Worm (Caenorhabditis elegans) whole organism, L2 larva: ENCODE data around the gene W06G6.11.

Experiments used
- C34F6.9 ChIP-seq: fragments of 150-350 bp; optimal IDR thresholded peaks from 2 replicates; lab custom pipeline; 2014; ENCODE audit warnings: missing biosample characterization, missing genetic modification characterization
- F13H6.1 ChIP-seq: sonication (generic microtip); optimal IDR thresholded peaks from 2 replicates; lab custom pipeline; 2016; ENCODE audit warnings: missing genetic modification characterization, missing compliant biosample characterization
- R02D3.7 ChIP-seq: fragments of 150-350 bp; optimal IDR thresholded peaks from 2 replicates; lab custom pipeline; 2014; ENCODE audit warnings: missing biosample characterization, missing genetic modification characterization
- Y55F3AM.14 ChIP-seq: fragments of 200-800 bp; sonication (Bioruptor generic); optimal IDR thresholded peaks from 2 replicates; lab custom pipeline; 2018; ENCODE audit warnings: mild to moderate bottlenecking, missing genetic modification characterization, missing compliant biosample characterization
- ZK546.5 ChIP-seq: sonication (generic microtip); optimal IDR thresholded peaks from 2 replicates; lab custom pipeline; 2017; ENCODE audit warnings: missing biosample characterization, missing genetic modification characterization
- alr-1 ChIP-seq: fragments of 150-350 bp; optimal IDR thresholded peaks from 2 replicates; lab custom pipeline; 2014; ENCODE audit warnings: missing biosample characterization, missing genetic modification characterization
- ama-1 ChIP-seq: fragments of 150-350 bp; optimal IDR thresholded peaks from 2 replicates; lab custom pipeline; 2018; ENCODE audit warnings: inconsistent platforms
- blmp-1 ChIP-seq: sonication (generic microtip); optimal IDR thresholded peaks from 2 replicates; lab custom pipeline; 2017; ENCODE audit warnings: missing genetic modification characterization, mild to moderate bottlenecking, missing compliant biosample characterization, antibody characterized with exemption, moderate library complexity; ENCODE audit not compliant: insufficient read depth
- ceh-82 ChIP-seq: fragments of 150-350 bp; optimal IDR thresholded peaks from 2 replicates; lab custom pipeline; 2014; ENCODE audit warnings: missing biosample characterization, missing genetic modification characterization
- crh-2 ChIP-seq: sonication (generic microtip); optimal IDR thresholded peaks from 2 replicates; lab custom pipeline; 2017; ENCODE audit warnings: missing biosample characterization, missing genetic modification characterization
- dmd-4 ChIP-seq: sonication (generic microtip); optimal IDR thresholded peaks from 2 replicates; lab custom pipeline; 2017; ENCODE audit warnings: missing biosample characterization, missing genetic modification characterization
- elt-1 ChIP-seq: fragments of 150-350 bp; optimal IDR thresholded peaks from 2 replicates; lab custom pipeline; 2014; ENCODE audit warnings: missing biosample characterization, missing genetic modification characterization
- elt-3 ChIP-seq: sonication (generic microtip); optimal IDR thresholded peaks from 2 replicates; lab custom pipeline; 2017; ENCODE audit warnings: missing biosample characterization, missing genetic modification characterization
- fos-1 ChIP-seq: fragments of 150-350 bp; optimal IDR thresholded peaks from 2 replicates; lab custom pipeline; 2014; ENCODE audit warnings: missing biosample characterization, missing genetic modification characterization
- mab-5 ChIP-seq: fragments of 150-350 bp; optimal IDR thresholded peaks from 2 replicates; lab custom pipeline; 2014; ENCODE audit warnings: missing biosample characterization, missing genetic modification characterization
- mbf-1 ChIP-seq: sonication (generic microtip); optimal IDR thresholded peaks from 2 replicates; lab custom pipeline; 2017; ENCODE audit warnings: missing biosample characterization, missing genetic modification characterization
- nhr-21 ChIP-seq: fragments of 150-350 bp; optimal IDR thresholded peaks from 2 replicates; lab custom pipeline; 2014; ENCODE audit warnings: missing biosample characterization, missing genetic modification characterization
- nhr-25 ChIP-seq: fragments of 150-350 bp; sonication (generic microtip); optimal IDR thresholded peaks from 3 replicates; lab custom pipeline; 2014; ENCODE audit warnings: missing biosample characterization, missing genetic modification characterization
- peb-1 ChIP-seq: fragments of 150-350 bp; optimal IDR thresholded peaks from 2 replicates; lab custom pipeline; 2014; ENCODE audit warnings: missing biosample characterization, missing genetic modification characterization
- sma-9 ChIP-seq, 2 experiments: fragments of 150-350 bp in 1 of 2; sonication (generic microtip) in 1 of 2; optimal IDR thresholded peaks; 2 replicates each; lab custom pipeline; 2014 to 2016; ENCODE audit warnings: missing genetic modification characterization in 2 of 2, mild to moderate bottlenecking in 1 of 2, missing biosample characterization in 1 of 2, missing compliant biosample characterization in 1 of 2, missing genetic modification reagents in 1 of 2, moderate library complexity in 1 of 2
- snpc-4 ChIP-seq: fragments of 150-350 bp; optimal IDR thresholded peaks from 2 replicates; lab custom pipeline; 2014; ENCODE audit warnings: missing biosample characterization, missing genetic modification characterization
- unc-39 ChIP-seq: fragments of 150-350 bp; optimal IDR thresholded peaks from 2 replicates; lab custom pipeline; 2014; ENCODE audit warnings: missing biosample characterization, missing genetic modification characterization
- unc-62 ChIP-seq: fragments of 150-350 bp; optimal IDR thresholded peaks from 2 replicates; lab custom pipeline; 2014; ENCODE audit warnings: missing biosample characterization, missing genetic modification reagents, missing genetic modification characterization
- zag-1 ChIP-seq: fragments of 150-350 bp; optimal IDR thresholded peaks from 2 replicates; lab custom pipeline; 2014; ENCODE audit warnings: missing biosample characterization, missing genetic modification characterization
- ztf-11 ChIP-seq: sonication (generic microtip); optimal IDR thresholded peaks from 2 replicates; lab custom pipeline; 2017; ENCODE audit warnings: missing biosample characterization, missing genetic modification characterization

W06G6.11 gene

ce11 chrV:16610791-16611385 lies 38.2 kb downstream of the W06G6.11 start, which contains the start of gene srw-54:
TSS of gene srw-54 (plus strand) at chrV:16611335.
- TF ChIP-seq fos-1 (tag; lab: Kevin White, UChicago) (peak; percentile 49), zag-1 (tag; lab: Kevin White, UChicago) (no peak)

ce11 chrV:16610094-16610493 lies 39.0 kb downstream of the W06G6.11 start:
- peak; percentile 84 for TF ChIP-seq fos-1 (tag; lab: Kevin White, UChicago)
- TF ChIP-seq sma-9 (GFP tag; optimal IDR thresholded peaks at IDR 0.05; lab: Kevin White, UChicago), result peak; percentile 10
- TF ChIP-seq sma-9 (tag; optimal IDR thresholded peaks at IDR 0.05; lab: Kevin White, UChicago), result no peak
- TF ChIP-seq crh-2 (tag; lab: Kevin White, UChicago), result peak; percentile 13
- TF ChIP-seq ZK546.5 (tag; lab: Kevin White, UChicago), result no peak
- TF ChIP-seq, all 48 proteins: peak for 3

ce11 chrV:16608478-16608877 lies 40.6 kb downstream of the W06G6.11 start:
- TF ChIP-seq fos-1 (tag; lab: Kevin White, UChicago) (peak; percentile 24), mbf-1 (tag; lab: Kevin White, UChicago) (no peak)

- no peak for TF ChIP-seq unc-62 (GFP tag; lab: Kevin White, UChicago)
- TF ChIP-seq nhr-21 (tag; lab: Kevin White, UChicago), result no peak
- no peak for TF ChIP-seq ama-1
- TF ChIP-seq elt-3 (tag; lab: Kevin White, UChicago), result no peak
- TF ChIP-seq alr-1, result no peak
- TF ChIP-seq unc-39 (tag; lab: Kevin White, UChicago), result no peak
Observed at ce11 chrV:16606313-16606712, 42.8 kb downstream of the W06G6.11 start, which contains the start of gene Y32B12C.1. TSS of gene Y32B12C.1 (plus strand) at chrV:16606613.

- TF ChIP-seq fos-1 (tag; lab: Kevin White, UChicago) (peak; percentile 74), ZK546.5 (tag; lab: Kevin White, UChicago) (no peak)
Observed at ce11 chrV:16605463-16605862, 43.6 kb downstream of the W06G6.11 start.

- peak; percentile 18 for TF ChIP-seq fos-1 (tag; lab: Kevin White, UChicago)
- TF ChIP-seq nhr-25, result no peak
Observed at ce11 chrV:16604301-16604700, 44.8 kb downstream of the W06G6.11 start.

ce11 chrV:16603102-16603501 lies 46.0 kb downstream of the W06G6.11 start, which contains the start of gene T03E6.8:
TSS of gene T03E6.8 (minus strand) at chrV:16603202.
- TF ChIP-seq C34F6.9 (tag; lab: Kevin White, UChicago), result no peak
- TF ChIP-seq ceh-82 (tag; lab: Kevin White, UChicago), result no peak
- TF ChIP-seq blmp-1 (tag; lab: Kevin White, UChicago), result no peak
- no peak for TF ChIP-seq R02D3.7
- no peak for TF ChIP-seq fos-1 (tag; lab: Kevin White, UChicago)
- no peak for TF ChIP-seq dmd-4 (tag; lab: Kevin White, UChicago)
- no peak for TF ChIP-seq snpc-4 (tag; lab: Kevin White, UChicago)
- no peak for TF ChIP-seq mab-5
- TF ChIP-seq Y55F3AM.14 (GFP tag; lab: Kevin White, UChicago), result no peak
- no peak for TF ChIP-seq mbf-1 (tag; lab: Kevin White, UChicago)
- no peak for TF ChIP-seq ztf-11 (tag; lab: Kevin White, UChicago)
- TF ChIP-seq peb-1 (tag; lab: Kevin White, UChicago), result no peak

ce11 chrV:16600623-16601022 lies 48.5 kb downstream of the W06G6.11 start, which contains the start of gene T03E6.9:
TSS of gene T03E6.9 (minus strand) at chrV:16600723.
- no peak for TF ChIP-seq ama-1

- TF ChIP-seq F13H6.1 (tag; lab: Kevin White, UChicago), result no peak
- no peak for TF ChIP-seq elt-1
Observed at ce11 chrV:16599835-16600234, 49.3 kb downstream of the W06G6.11 start.
